Fruit fly (Drosophila melanogaster) whole organism, pupa: ENCODE data around the gene prage.

Source experiments
- CG12605 ChIP-seq: fragments of 200-800 bp; sonication (Bioruptor generic); IDR thresholded peaks from 2 replicates; pipeline ENCODE4 v1.3.6; 2022; ENCODE audit warnings: missing biosample characterization, missing genetic modification characterization
- CG32121 ChIP-seq: fragments of 200-800 bp; sonication (Bioruptor generic); IDR thresholded peaks from 2 replicates; pipeline ENCODE4 v1.3.6; 2022; ENCODE audit warnings: missing biosample characterization, missing genetic modification characterization
- CG8301 ChIP-seq: fragments of 200-800 bp; sonication (Bioruptor generic); optimal IDR thresholded peaks from 2 replicates; lab custom pipeline; 2018; ENCODE audit warnings: missing biosample characterization, mild to moderate bottlenecking, missing genetic modification characterization
- D1 ChIP-seq: fragments of 200-800 bp; sonication (Bioruptor generic); optimal IDR thresholded peaks from 2 replicates; lab custom pipeline; 2018; ENCODE audit warnings: missing biosample characterization, mild to moderate bottlenecking, missing genetic modification characterization, moderate library complexity
- EcR ChIP-seq: fragments of 200-800 bp; sonication (Bioruptor generic); optimal IDR thresholded peaks from 3 replicates; lab custom pipeline; 2019; ENCODE audit warnings: missing biosample characterization, missing genetic modification characterization, mild to moderate bottlenecking, moderate library complexity, missing genetic modification reagents
- Pif1B ChIP-seq: fragments of 200-800 bp; sonication (Bioruptor generic); optimal IDR thresholded peaks from 3 replicates; lab custom pipeline; 2016; ENCODE audit warnings: missing biosample characterization, missing genetic modification characterization
- Snoo ChIP-seq: fragments of 200-800 bp; sonication (Bioruptor generic); optimal IDR thresholded peaks from 3 replicates; lab custom pipeline; 2017; ENCODE audit warnings: missing biosample characterization, mild to moderate bottlenecking, missing genetic modification characterization, inconsistent platforms
- fd96Ca ChIP-seq: fragments of 200-800 bp; sonication (Bioruptor generic); IDR thresholded peaks from 3 replicates; pipeline ENCODE4 v1.3.6; 2022; ENCODE audit warnings: missing biosample characterization, missing genetic modification characterization
- rn ChIP-seq: fragments of 200-800 bp; sonication (Bioruptor generic); IDR thresholded peaks from 2 replicates; pipeline ENCODE4 v1.3.6; 2022; ENCODE audit warnings: missing biosample characterization, missing genetic modification characterization

DNA sequence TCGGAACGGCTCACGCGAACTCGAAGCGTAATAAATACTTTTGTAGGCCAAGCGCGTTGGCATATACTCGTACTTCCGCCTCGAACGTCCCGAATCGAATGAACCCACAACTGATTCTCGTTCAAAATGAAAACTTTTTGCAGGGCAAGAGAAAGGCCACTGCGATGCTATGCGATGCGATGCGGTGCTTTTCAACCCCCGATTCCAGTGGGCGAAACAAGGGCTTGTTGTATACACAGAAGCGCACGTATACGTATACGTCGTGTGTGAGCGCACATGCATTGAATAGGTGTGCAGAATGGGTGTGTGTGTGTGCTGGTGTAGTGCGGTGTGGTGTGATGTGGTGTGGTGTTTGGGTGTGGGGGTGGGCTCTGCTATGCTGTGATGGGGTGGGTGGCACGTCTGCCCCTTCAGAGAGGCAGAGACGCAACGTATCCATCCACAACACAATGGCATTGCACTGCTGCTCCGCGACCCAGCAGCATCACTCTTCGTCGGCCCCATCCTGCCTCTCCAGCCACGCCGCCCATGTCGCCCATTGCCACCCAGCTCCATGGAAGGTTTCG is 20.4 kb downstream of the prage start:
- TF ChIP-seq CG8301 (tag; lab: Kevin White, UChicago) = no peak
- TF ChIP-seq rn = no peak
- TF ChIP-seq Snoo (tag; lab: Kevin White, UChicago) = no peak
- no peak for TF ChIP-seq fd96Ca
- TF ChIP-seq CG32121 (GFP tag; lab: Robert Waterston, UW) = no peak
- no peak for TF ChIP-seq EcR (GFP tag; lab: Kevin White, UChicago)
- no peak for TF ChIP-seq D1 (tag; lab: Kevin White, UChicago)
- TF ChIP-seq Pif1B (GFP tag; lab: Kevin White, UChicago) = no peak
- TF ChIP-seq CG12605 (GFP tag; lab: Robert Waterston, UW) = no peak
